Fruit fly (Drosophila melanogaster) whole organism: ENCODE measurements around the gene CSN8.

Experiments
- CG8478 ChIP-seq: fragments of >200 bp; optimal IDR thresholded peaks from 2 replicates; lab custom pipeline; 2018; ENCODE audit warnings: inconsistent platforms
- Dll ChIP-seq: fragments of >200 bp; optimal IDR thresholded peaks from 2 replicates; lab custom pipeline; 2017
- pan ChIP-seq: fragments of >200 bp; optimal IDR thresholded peaks from 2 replicates; lab custom pipeline; 2017

DNA sequence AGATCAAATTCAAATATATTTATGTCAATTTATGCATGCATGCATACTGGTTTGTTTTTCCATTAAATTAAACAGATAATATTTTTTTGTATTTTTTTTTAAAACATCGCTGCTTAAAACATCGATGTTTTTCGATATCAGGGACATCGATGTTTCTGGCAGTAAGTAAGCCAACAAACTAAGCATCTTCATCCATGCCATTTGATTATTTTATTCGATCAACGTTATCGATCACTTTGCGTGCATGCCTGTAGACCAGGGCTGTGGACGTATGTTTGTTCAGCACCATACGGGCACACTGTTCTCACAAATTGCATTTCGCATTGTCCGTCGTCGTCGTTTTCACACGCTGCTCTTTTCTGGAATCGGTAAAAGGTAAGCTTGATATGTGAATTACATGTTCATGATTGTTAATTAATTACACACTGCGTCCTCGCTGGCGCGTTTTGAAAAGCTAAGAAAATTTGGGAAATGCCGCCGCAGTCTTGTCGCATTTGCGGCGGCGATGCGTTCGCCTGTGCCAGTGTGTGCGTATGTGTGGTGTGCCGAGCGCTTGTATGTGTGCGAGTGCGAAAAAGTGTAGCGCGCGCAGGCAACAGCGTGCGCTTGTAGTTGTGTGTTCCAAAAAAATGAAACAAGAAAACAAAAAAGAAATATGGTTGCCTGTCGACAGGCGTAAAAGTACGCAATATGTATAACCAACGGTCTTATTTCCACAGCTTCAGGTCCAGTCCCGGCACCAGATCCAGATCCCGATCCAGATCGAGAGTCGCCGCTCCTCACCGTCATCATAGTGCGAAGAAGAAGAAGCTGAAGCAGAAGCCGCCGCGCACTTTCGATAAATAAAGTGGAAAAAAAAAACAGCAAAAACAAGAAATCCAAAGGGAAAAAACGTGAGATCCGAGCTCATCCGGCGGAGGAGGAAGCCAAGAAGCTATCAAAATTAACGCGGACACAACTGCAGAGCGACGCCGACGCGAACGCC is 38.9 kb downstream of the CSN8 start, which contains the start of gene emb:
- no peak for TF ChIP-seq Dll
- TF ChIP-seq CG8478 (lab: Kevin White, UChicago), result no peak
- TF ChIP-seq pan, result no peak
